Worm (Caenorhabditis elegans) whole organism, young adult: ENCODE results near the gene srz-67.

Source experiments
- F10E7.11 ChIP-seq: sonication (generic microtip); optimal IDR thresholded peaks from 2 replicates; lab custom pipeline; 2017; ENCODE audit warnings: mild to moderate bottlenecking, missing genetic modification characterization, moderate library complexity, missing compliant biosample characterization
- F55B11.4 ChIP-seq: sonication (generic microtip); optimal IDR thresholded peaks from 2 replicates; lab custom pipeline; 2016; ENCODE audit warnings: missing compliant biosample characterization, missing genetic modification characterization, borderline replicate concordance; ENCODE audit not compliant: insufficient read depth
- hmg-1.2 ChIP-seq: fragments of 200-800 bp; sonication (Bioruptor generic); IDR thresholded peaks from 2 replicates; pipeline ENCODE4 v1.3.6; 2022; ENCODE audit warnings: missing genetic modification reagents, missing genetic modification characterization, missing compliant biosample characterization
- pha-4 ChIP-seq: fragments of 150-350 bp; sonication (generic microtip); optimal IDR thresholded peaks from 2 replicates; lab custom pipeline; 2014; ENCODE audit warnings: missing biosample characterization, missing genetic modification reagents, missing genetic modification characterization

- no peak for TF ChIP-seq F10E7.11 (tag; lab: Kevin White, UChicago)
- no peak for TF ChIP-seq F55B11.4
- TF ChIP-seq hmg-1.2 (GFP tag; lab: Robert Waterston, UW): no peak
- TF ChIP-seq pha-4 (tag; lab: Kevin White, UChicago): no peak
Observed at ce11 chrII:3282353-3282752, 45.4 kb upstream of the srz-67 start, which contains the start of gene nep-13.
